Fruit fly (Drosophila melanogaster) whole organism, embryonic: ENCODE results near the gene CG6753.

Experiments used
- BEAF-32 ChIP-seq: fragments of 200-800 bp; sonication (Bioruptor generic); optimal IDR thresholded peaks from 3 replicates; lab custom pipeline; 2017; ENCODE audit warnings: missing biosample characterization, missing genetic modification characterization, mild to moderate bottlenecking, moderate library complexity, missing genetic modification reagents
- CG10366 ChIP-seq: fragments of 200-800 bp; sonication (Bioruptor generic); IDR thresholded peaks from 2 replicates; pipeline ENCODE4 v1.3.6; 2022; ENCODE audit warnings: missing biosample characterization, missing genetic modification characterization
- CG10431 ChIP-seq: fragments of 200-800 bp; sonication (Bioruptor generic); optimal IDR thresholded peaks from 3 replicates; lab custom pipeline; 2018; ENCODE audit warnings: missing biosample characterization, mild to moderate bottlenecking, missing genetic modification characterization
- CG11398 ChIP-seq: fragments of 200-800 bp; sonication (Bioruptor generic); optimal IDR thresholded peaks from 2 replicates; lab custom pipeline; 2016; ENCODE audit warnings: missing biosample characterization, missing genetic modification characterization
- CG12391 ChIP-seq: fragments of 200-800 bp; sonication (Bioruptor generic); optimal IDR thresholded peaks from 3 replicates; lab custom pipeline; 2018; ENCODE audit warnings: missing biosample characterization, mild to moderate bottlenecking, missing genetic modification characterization, moderate library complexity
- CG14050 ChIP-seq: fragments of 200-800 bp; sonication (Bioruptor generic); IDR thresholded peaks from 3 replicates; pipeline ENCODE4 v1.3.6; 2022; ENCODE audit warnings: missing biosample characterization, missing genetic modification characterization
- CG14965 ChIP-seq: fragments of 200-800 bp; sonication (Bioruptor generic); optimal IDR thresholded peaks from 2 replicates; lab custom pipeline; 2016; ENCODE audit warnings: missing biosample characterization, missing genetic modification characterization, borderline replicate concordance
- CG15696 ChIP-seq: fragments of 200-800 bp; sonication (Bioruptor generic); optimal IDR thresholded peaks from 2 replicates; lab custom pipeline; 2019; ENCODE audit warnings: missing biosample characterization, mild to moderate bottlenecking, missing genetic modification characterization, moderate library complexity
- CG1602 ChIP-seq: fragments of 200-800 bp; sonication (Bioruptor generic); optimal IDR thresholded peaks from 3 replicates; lab custom pipeline; 2016; ENCODE audit warnings: missing biosample characterization, missing genetic modification characterization
- CG16813 ChIP-seq: fragments of 200-800 bp; sonication (Bioruptor generic); IDR thresholded peaks from 3 replicates; pipeline ENCODE4 v1.3.6; 2022; ENCODE audit warnings: missing biosample characterization, missing genetic modification characterization; ENCODE audit not compliant: partially characterized antibody
- CG1792 ChIP-seq: fragments of 200-800 bp; sonication (Bioruptor generic); optimal IDR thresholded peaks from 2 replicates; lab custom pipeline; 2016; ENCODE audit warnings: missing biosample characterization, missing genetic modification characterization
- CG1832 ChIP-seq: fragments of 200-800 bp; sonication (Bioruptor generic); optimal IDR thresholded peaks from 2 replicates; lab custom pipeline; 2017; ENCODE audit warnings: missing biosample characterization, mild to moderate bottlenecking, missing genetic modification characterization, inconsistent platforms
- CG2202 ChIP-seq: fragments of 200-800 bp; sonication (Bioruptor generic); optimal IDR thresholded peaks from 2 replicates; lab custom pipeline; 2018; ENCODE audit warnings: missing biosample characterization, mild to moderate bottlenecking, missing genetic modification characterization
- CG4854 ChIP-seq: fragments of 200-800 bp; sonication (Bioruptor generic); optimal IDR thresholded peaks from 2 replicates; lab custom pipeline; 2016; ENCODE audit warnings: missing biosample characterization, missing genetic modification characterization, inconsistent platforms
- CG6175 ChIP-seq: fragments of 200-800 bp; sonication (Bioruptor generic); IDR thresholded peaks from 3 replicates; pipeline ENCODE4 v1.3.6; 2022; ENCODE audit warnings: missing biosample characterization, missing genetic modification characterization
- CG6654 ChIP-seq: fragments of 200-800 bp; sonication (Bioruptor generic); optimal IDR thresholded peaks from 2 replicates; lab custom pipeline; 2017; ENCODE audit warnings: missing biosample characterization, mild to moderate bottlenecking, missing genetic modification characterization
- Dip3 ChIP-seq: fragments of 200-800 bp; sonication (Bioruptor generic); optimal IDR thresholded peaks from 3 replicates; lab custom pipeline; 2016; ENCODE audit warnings: missing biosample characterization, missing genetic modification characterization
- Dref ChIP-seq: fragments of 200-800 bp; sonication (Bioruptor generic); IDR thresholded peaks from 2 replicates; pipeline ENCODE4 v1.3.6; 2022; ENCODE audit warnings: missing biosample characterization, missing genetic modification characterization
- H2.0 ChIP-seq: fragments of 200-800 bp; sonication (Bioruptor generic); IDR thresholded peaks from 2 replicates; pipeline ENCODE4 v1.3.6; 2022; ENCODE audit warnings: missing biosample characterization, missing genetic modification characterization
- HHEX ChIP-seq: fragments of 200-800 bp; sonication (Bioruptor generic); optimal IDR thresholded peaks from 3 replicates; lab custom pipeline; 2017; ENCODE audit warnings: missing biosample characterization, mild to moderate bottlenecking, missing genetic modification characterization, missing genetic modification reagents
- HLH54F ChIP-seq: fragments of 200-800 bp; sonication (Bioruptor generic); optimal IDR thresholded peaks from 3 replicates; lab custom pipeline; 2016; ENCODE audit warnings: missing biosample characterization, missing genetic modification characterization
- HmgZ ChIP-seq: fragments of 200-800 bp; sonication (Bioruptor generic); optimal IDR thresholded peaks from 2 replicates; lab custom pipeline; 2018; ENCODE audit warnings: missing biosample characterization, mild to moderate bottlenecking, missing genetic modification characterization
- Hr3 ChIP-seq: fragments of 200-800 bp; sonication (Bioruptor generic); optimal IDR thresholded peaks from 3 replicates; lab custom pipeline; 2016; ENCODE audit warnings: missing biosample characterization, missing genetic modification characterization
- NC2β ChIP-seq: fragments of 200-800 bp; sonication (Bioruptor generic); optimal IDR thresholded peaks from 2 replicates; lab custom pipeline; 2016; ENCODE audit warnings: missing biosample characterization, missing genetic modification characterization
- Nf-YC ChIP-seq: fragments of 200-800 bp; optimal IDR thresholded peaks from 3 replicates; lab custom pipeline; 2019; ENCODE audit warnings: missing biosample characterization, mild to moderate bottlenecking, missing genetic modification characterization, moderate library complexity
- Trl ChIP-seq, 3 experiments: fragments of >200 bp in 2 of 3; fragments of 200-800 bp in 1 of 3; sonication (Bioruptor generic) in 1 of 3; optimal IDR thresholded peaks; 2 replicates in 1 of 3; 3 replicates in 2 of 3; lab custom pipeline; 2016 to 2017; ENCODE audit warnings: missing biosample characterization in 1 of 3, missing genetic modification characterization in 1 of 3
- al ChIP-seq: fragments of 200-800 bp; sonication (Bioruptor generic); IDR thresholded peaks from 2 replicates; pipeline ENCODE4 v1.3.6; 2022; ENCODE audit warnings: missing biosample characterization, missing genetic modification characterization
- br ChIP-seq: fragments of >200 bp; optimal IDR thresholded peaks from 2 replicates; lab custom pipeline; 2017
- bsh ChIP-seq, 2 experiments: fragments of 200-800 bp; sonication (Bioruptor generic); optimal IDR thresholded peaks; 2 replicates each; lab custom pipeline; 2017 to 2018; ENCODE audit warnings: mild to moderate bottlenecking in 2 of 2, missing biosample characterization in 2 of 2, missing genetic modification characterization in 2 of 2, moderate library complexity in 1 of 2
- cad ChIP-seq: fragments of >200 bp; optimal IDR thresholded peaks from 2 replicates; lab custom pipeline; 2017; ENCODE audit warnings: missing biosample characterization, missing genetic modification characterization
- crol ChIP-seq: fragments of 200-800 bp; sonication (Bioruptor generic); IDR thresholded peaks from 2 replicates; pipeline ENCODE4 v1.3.6; 2022; ENCODE audit warnings: missing biosample characterization, missing genetic modification characterization
- dati ChIP-seq: fragments of 200-800 bp; sonication (Bioruptor generic); IDR thresholded peaks from 2 replicates; pipeline ENCODE4 v1.3.6; 2022; ENCODE audit warnings: missing biosample characterization, missing genetic modification characterization
- disco-r ChIP-seq: fragments of 200-800 bp; sonication (Bioruptor generic); optimal IDR thresholded peaks from 2 replicates; lab custom pipeline; 2016; ENCODE audit warnings: missing biosample characterization, missing genetic modification characterization
- dmrt99B ChIP-seq: fragments of 200-800 bp; sonication (Bioruptor generic); optimal IDR thresholded peaks from 2 replicates; lab custom pipeline; 2018; ENCODE audit warnings: missing biosample characterization, mild to moderate bottlenecking, missing genetic modification characterization, moderate library complexity
- grau ChIP-seq: fragments of 200-800 bp; optimal IDR thresholded peaks from 3 replicates; lab custom pipeline; 2019; ENCODE audit warnings: missing biosample characterization, mild to moderate bottlenecking, missing genetic modification characterization, moderate library complexity
- hbn ChIP-seq: fragments of 200-800 bp; sonication (Bioruptor generic); IDR thresholded peaks from 2 replicates; pipeline ENCODE4 v1.3.6; 2022; ENCODE audit warnings: missing biosample characterization, missing genetic modification characterization; ENCODE audit not compliant: partially characterized antibody
- hkb ChIP-seq, 2 experiments: fragments of 200-800 bp in 1 of 2; fragments of >200 bp in 1 of 2; sonication (Bioruptor generic) in 1 of 2; IDR thresholded peaks in 1 of 2; optimal IDR thresholded peaks in 1 of 2; 2 replicates each; pipeline versions ENCODE4 v1.3.6 to Lab custom; 2017 to 2022; ENCODE audit warnings: missing biosample characterization in 1 of 2, missing genetic modification characterization in 1 of 2
- mam ChIP-seq: fragments of 200-800 bp; sonication (Bioruptor generic); optimal IDR thresholded peaks from 3 replicates; lab custom pipeline; 2016; ENCODE audit warnings: missing biosample characterization, missing genetic modification characterization
- odd ChIP-seq: fragments of 200-800 bp; sonication (Bioruptor generic); optimal IDR thresholded peaks from 2 replicates; lab custom pipeline; 2017; ENCODE audit warnings: missing biosample characterization, mild to moderate bottlenecking, missing genetic modification characterization
- pb ChIP-seq: fragments of 200-800 bp; sonication (Bioruptor generic); optimal IDR thresholded peaks from 3 replicates; lab custom pipeline; 2016; ENCODE audit warnings: missing biosample characterization, missing genetic modification characterization
- pho ChIP-seq: fragments of 200-800 bp; sonication (Bioruptor generic); optimal IDR thresholded peaks from 2 replicates; lab custom pipeline; 2016; ENCODE audit warnings: missing biosample characterization, missing genetic modification characterization
- sim ChIP-seq: fragments of 200-800 bp; sonication (Bioruptor generic); IDR thresholded peaks from 2 replicates; pipeline ENCODE4 v1.3.6; 2022; ENCODE audit warnings: missing biosample characterization, missing genetic modification characterization
- sisA ChIP-seq: fragments of 200-800 bp; sonication (Bioruptor generic); IDR thresholded peaks from 2 replicates; pipeline ENCODE4 v1.3.6; 2022; ENCODE audit warnings: missing biosample characterization, missing genetic modification characterization
- sqz ChIP-seq: fragments of 200-800 bp; sonication (Bioruptor generic); optimal IDR thresholded peaks from 3 replicates; lab custom pipeline; 2018; ENCODE audit warnings: missing biosample characterization, mild to moderate bottlenecking, missing genetic modification characterization
- stc ChIP-seq: fragments of 200-800 bp; sonication (Bioruptor generic); IDR thresholded peaks from 2 replicates; pipeline ENCODE4 v1.3.6; 2022; ENCODE audit warnings: missing biosample characterization, missing genetic modification characterization
- trh ChIP-seq: fragments of 200-800 bp; sonication (Bioruptor generic); optimal IDR thresholded peaks from 2 replicates; lab custom pipeline; 2016; ENCODE audit warnings: missing biosample characterization, missing genetic modification characterization
- unpg ChIP-seq: fragments of 200-800 bp; sonication (Bioruptor generic); optimal IDR thresholded peaks from 3 replicates; lab custom pipeline; 2018; ENCODE audit warnings: missing biosample characterization, mild to moderate bottlenecking, missing genetic modification characterization, moderate library complexity
- wor ChIP-seq: fragments of 200-800 bp; sonication (Bioruptor generic); IDR thresholded peaks from 2 replicates; pipeline ENCODE4 v1.3.6; 2022; ENCODE audit warnings: missing biosample characterization, missing genetic modification characterization

Gene CG6753

DNA sequence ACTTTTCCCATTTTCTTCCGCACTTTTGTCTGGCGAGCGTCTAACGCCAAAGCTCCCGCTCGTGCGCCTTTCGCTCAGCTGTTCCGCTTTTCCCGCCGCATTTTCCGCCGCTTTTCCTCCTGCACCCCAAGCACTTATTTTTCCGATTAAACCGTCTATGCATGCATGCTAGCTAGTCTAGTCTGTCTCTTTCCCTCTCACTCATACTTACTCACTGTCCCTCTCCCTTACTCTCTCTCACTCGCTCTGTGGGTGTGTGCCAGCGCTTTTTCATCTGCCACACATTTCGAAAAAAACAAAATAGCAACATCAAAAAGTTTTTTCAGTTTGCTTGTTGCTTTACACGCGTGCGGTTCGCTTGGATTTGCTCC lies 12.0 kb upstream of the CG6753 start, which contains the start of gene CG6225 (continued):
- TF ChIP-seq CG11398 (GFP tag; lab: Kevin White, UChicago): no peak
- TF ChIP-seq sqz (GFP tag; lab: Kevin White, UChicago): no peak
- TF ChIP-seq CG1602 (GFP tag; lab: Kevin White, UChicago): no peak
- no peak for TF ChIP-seq Dip3 (GFP tag; lab: Kevin White, UChicago)
- TF ChIP-seq Nf-YC (tag; lab: Kevin White, UChicago): no peak
- TF ChIP-seq pb: no peak
- peak; percentile 4; the same call in 1 of the 3 replicates for TF ChIP-seq CG6175
- TF ChIP-seq hkb (optimal IDR thresholded peaks at IDR 0.05; lab: Kevin White, UChicago): no peak
- no peak for TF ChIP-seq hkb (GFP tag; IDR thresholded peaks at IDR 0.05; lab: Robert Waterston, UW)
- TF ChIP-seq CG10431 (GFP tag; lab: Kevin White, UChicago): no peak
- TF ChIP-seq Trl (optimal IDR thresholded peaks at IDR 0.05; lab: Kevin White, UChicago): peak; percentile 29 to 54
- no peak for TF ChIP-seq Trl (GFP tag; optimal IDR thresholded peaks at IDR 0.05; lab: Kevin White, UChicago)
- TF ChIP-seq CG1792: no peak
- TF ChIP-seq dati (GFP tag; lab: Robert Waterston, UW): no peak
- no peak for TF ChIP-seq H2.0 (GFP tag; lab: Robert Waterston, UW)
- no peak for TF ChIP-seq dmrt99B (tag; lab: Kevin White, UChicago)
- no peak for TF ChIP-seq hbn (GFP tag; lab: Robert Waterston, UW)
- TF ChIP-seq CG14050 (GFP tag; lab: Robert Waterston, UW): no peak; the same call in 2 of the 3 replicates
- TF ChIP-seq CG1832 (GFP tag; lab: Kevin White, UChicago): peak; percentile 29
- no peak for TF ChIP-seq CG10366 (GFP tag; lab: Robert Waterston, UW)
- TF ChIP-seq CG16813 (GFP tag; lab: Robert Waterston, UW): no peak
- peak; percentile 73 for TF ChIP-seq crol
- TF ChIP-seq, all 482 proteins: peak for 15

DNA sequence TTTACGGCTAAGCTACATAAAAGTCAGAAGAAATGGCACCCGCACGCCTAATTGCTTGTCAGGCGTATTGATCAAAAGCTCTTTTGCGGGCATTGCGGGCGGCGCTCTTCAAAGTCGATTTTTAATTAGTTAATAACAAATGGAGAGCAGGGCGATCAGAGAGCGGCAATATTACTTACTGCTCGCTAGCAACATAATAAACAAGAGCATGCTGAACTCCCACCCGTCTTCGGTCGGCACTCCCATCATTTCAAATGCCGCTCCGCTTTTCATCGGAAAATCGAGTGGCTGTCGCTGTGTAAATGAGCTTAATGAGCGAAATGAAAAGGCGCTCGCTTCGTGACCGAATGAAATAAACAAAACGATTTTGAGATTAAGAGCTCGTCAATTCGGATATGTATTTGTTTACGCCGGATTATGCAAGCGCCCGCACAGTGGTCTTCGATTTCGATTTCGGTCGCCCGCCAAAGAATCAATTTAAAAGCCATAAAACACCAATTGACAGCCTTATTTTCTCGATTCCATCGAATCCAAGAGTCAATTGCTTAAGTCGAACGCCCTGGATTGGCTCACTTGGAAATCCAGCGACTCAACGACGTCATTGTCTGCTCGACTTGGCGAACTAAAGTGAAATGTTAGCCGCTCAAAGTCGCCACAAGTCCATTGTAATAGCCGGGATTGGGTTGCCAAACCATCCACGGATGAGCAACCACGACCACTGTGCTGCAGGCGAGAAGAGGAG lies 11.4 kb upstream of the CG6753 start:
- TF ChIP-seq al (GFP tag; lab: Robert Waterston, UW) (peak; percentile 80), CG14965 (GFP tag; lab: Kevin White, UChicago) (no peak), sisA (peak; percentile 91), stc (peak; percentile 87), odd (GFP tag; lab: Kevin White, UChicago) (peak; percentile 83), pho (peak; percentile 55), BEAF-32 (GFP tag; lab: Kevin White, UChicago) (no peak), br (lab: Kevin White, UChicago) (no peak), HLH54F (GFP tag; lab: Kevin White, UChicago) (peak; percentile 68), wor (peak; percentile 92), Dref (GFP tag; lab: Robert Waterston, UW) (no peak), Hr3 (GFP tag; lab: Kevin White, UChicago) (peak; percentile 79), NC2β (GFP tag; lab: Kevin White, UChicago) (peak; percentile 66), CG15696 (tag; lab: Kevin White, UChicago) (peak; percentile 30), disco-r (GFP tag; lab: Kevin White, UChicago) (peak; percentile 63), cad (GFP tag; lab: Kevin White, UChicago) (no peak), HHEX (peak; percentile 83), CG6654 (GFP tag; lab: Kevin White, UChicago) (peak; percentile 60), trh (GFP tag; lab: Kevin White, UChicago) (peak; percentile 48), mam (GFP tag; lab: Kevin White, UChicago) (peak; percentile 80), HmgZ (tag; lab: Kevin White, UChicago) (peak; percentile 64), CG11398 (GFP tag; lab: Kevin White, UChicago) (peak; percentile 71), unpg (GFP tag; lab: Kevin White, UChicago) (peak; percentile 81), grau (tag; lab: Kevin White, UChicago) (peak; percentile 85), CG4854 (peak; percentile 44), CG2202 (tag; lab: Kevin White, UChicago) (no peak), CG12391 (tag; lab: Kevin White, UChicago) (peak; percentile 77), bsh (GFP tag; optimal IDR thresholded peaks at IDR 0.05; lab: Kevin White, UChicago) (peak in 1 of 2 experiments; percentile 71), sim (GFP tag; lab: Robert Waterston, UW) (0 out of 2 replicates have a peak, but pooled peaks have one; percentile 55), CG16813 (GFP tag; lab: Robert Waterston, UW) (no peak)
